Worm (Caenorhabditis elegans): ENCODE results near the gene cpr-3.

DNA sequence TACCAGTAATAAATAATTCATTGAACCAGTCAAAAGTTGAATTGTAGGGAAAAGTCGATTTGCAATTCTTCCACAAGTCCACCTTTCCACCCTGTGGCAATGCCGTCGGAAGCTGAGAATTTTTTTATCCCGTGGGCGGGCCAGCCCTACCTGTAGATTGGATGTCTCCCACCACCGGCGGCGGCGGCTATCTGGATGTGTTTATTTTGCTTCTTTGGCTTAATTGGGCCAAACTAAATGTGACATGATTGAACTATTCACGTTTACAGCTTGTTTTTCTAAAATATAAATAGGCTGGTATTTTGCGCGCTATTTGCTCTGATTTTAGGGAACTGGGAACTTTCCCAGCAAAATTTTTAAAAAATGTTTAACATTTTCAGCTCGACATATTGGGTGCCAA, 46.0 kb upstream of the cpr-3 start, which contains the start of gene wrt-8:
- no peak for TF ChIP-seq nhr-2 (tag; optimal IDR thresholded peaks at IDR 0.05)
- no peak for TF ChIP-seq lin-13 (tag; optimal IDR thresholded peaks at IDR 0.05)
- no peak for TF ChIP-seq elt-3 (tag; optimal IDR thresholded peaks at IDR 0.05)
- TF ChIP-seq nhr-28 (tag; optimal IDR thresholded peaks at IDR 0.05) = no peak
- no peak for TF ChIP-seq nhr-237 (tag; optimal IDR thresholded peaks at IDR 0.05)
- TF ChIP-seq ztf-11 (tag; optimal IDR thresholded peaks at IDR 0.05) = no peak
- TF ChIP-seq unc-120 (tag; optimal IDR thresholded peaks at IDR 0.05; ENCODE audit: poor library complexity, severe bottlenecking) = no peak
- TF ChIP-seq unc-39 (tag; optimal IDR thresholded peaks at IDR 0.05) = no peak
- TF ChIP-seq lsy-2 (tag; optimal IDR thresholded peaks at IDR 0.05) = no peak
- TF ChIP-seq ceh-83 (GFP tag; optimal IDR thresholded peaks at IDR 0.05) = no peak

Data from whole organism, mixed stage, embryonic.